Fruit fly (Drosophila melanogaster) whole organism, embryonic: Measurements from ENCODE around the gene Tailor.

ENCODE experiments used
- Aef1 ChIP-seq: fragments of 200-800 bp; sonication (Bioruptor generic); IDR thresholded peaks from 3 replicates; pipeline ENCODE4 v1.3.6; 2022; ENCODE audit warnings: missing biosample characterization, missing genetic modification characterization
- Awh ChIP-seq: fragments of 200-800 bp; sonication (Bioruptor generic); IDR thresholded peaks from 2 replicates; pipeline ENCODE4, ENCODE4 v1.3.6; 2022; ENCODE audit warnings: missing biosample characterization, missing genetic modification characterization
- B-H1 ChIP-seq: fragments of 200-800 bp; sonication (Bioruptor generic); IDR thresholded peaks from 3 replicates; pipeline ENCODE4 v1.3.6; 2022; ENCODE audit warnings: missing biosample characterization, missing genetic modification characterization
- BEAF-32 ChIP-seq: fragments of 200-800 bp; sonication (Bioruptor generic); optimal IDR thresholded peaks from 3 replicates; lab custom pipeline; 2017; ENCODE audit warnings: missing biosample characterization, missing genetic modification characterization, mild to moderate bottlenecking, moderate library complexity, missing genetic modification reagents
- Bdp1 ChIP-seq: fragments of 200-800 bp; sonication (Bioruptor generic); optimal IDR thresholded peaks from 3 replicates; lab custom pipeline; 2016; ENCODE audit warnings: missing biosample characterization, missing genetic modification characterization
- CG10147 ChIP-seq: fragments of 200-800 bp; sonication (Bioruptor generic); optimal IDR thresholded peaks from 2 replicates; lab custom pipeline; 2019; ENCODE audit warnings: missing biosample characterization, mild to moderate bottlenecking, missing genetic modification characterization, moderate library complexity
- CG10209 ChIP-seq: fragments of 200-800 bp; sonication (Bioruptor generic); optimal IDR thresholded peaks from 3 replicates; lab custom pipeline; 2017; ENCODE audit warnings: missing biosample characterization, mild to moderate bottlenecking, missing genetic modification characterization, missing genetic modification reagents
- CG1024 ChIP-seq: fragments of 200-800 bp; sonication (Bioruptor generic); IDR thresholded peaks from 2 replicates; pipeline ENCODE4 v1.3.6; 2022; ENCODE audit warnings: missing biosample characterization, missing genetic modification characterization
- CG10543 ChIP-seq: fragments of 200-800 bp; sonication (Bioruptor generic); optimal IDR thresholded peaks from 3 replicates; lab custom pipeline; 2017; ENCODE audit warnings: missing biosample characterization, mild to moderate bottlenecking, missing genetic modification characterization, moderate library complexity
- CG11456 ChIP-seq: fragments of 200-800 bp; sonication (Bioruptor generic); IDR thresholded peaks from 3 replicates; pipeline ENCODE4 v1.3.6; 2022; ENCODE audit warnings: missing biosample characterization, missing genetic modification characterization
- CG1233 ChIP-seq: fragments of 200-800 bp; sonication (Bioruptor generic); optimal IDR thresholded peaks from 4 replicates; lab custom pipeline; 2018; ENCODE audit warnings: missing biosample characterization, mild to moderate bottlenecking, missing genetic modification characterization
- CG14014 ChIP-seq: fragments of 200-800 bp; sonication (Bioruptor generic); IDR thresholded peaks from 2 replicates; pipeline ENCODE4 v1.3.6; 2022; ENCODE audit warnings: missing biosample characterization, missing genetic modification characterization
- CG1602 ChIP-seq: fragments of 200-800 bp; sonication (Bioruptor generic); optimal IDR thresholded peaks from 3 replicates; lab custom pipeline; 2016; ENCODE audit warnings: missing biosample characterization, missing genetic modification characterization
- CG17359 ChIP-seq: fragments of 200-800 bp; sonication (Bioruptor generic); optimal IDR thresholded peaks from 3 replicates; lab custom pipeline; 2018; ENCODE audit warnings: missing biosample characterization, mild to moderate bottlenecking, missing genetic modification characterization, moderate library complexity
- CG18619 ChIP-seq: fragments of 200-800 bp; sonication (Bioruptor generic); optimal IDR thresholded peaks from 3 replicates; lab custom pipeline; 2017; ENCODE audit warnings: missing biosample characterization, mild to moderate bottlenecking, missing genetic modification characterization
- CG2199 ChIP-seq: fragments of 200-800 bp; sonication (Bioruptor generic); IDR thresholded peaks from 3 replicates; pipeline ENCODE4 v1.3.6; 2022; ENCODE audit warnings: missing biosample characterization, missing genetic modification characterization
- CG2202 ChIP-seq: fragments of 200-800 bp; sonication (Bioruptor generic); optimal IDR thresholded peaks from 2 replicates; lab custom pipeline; 2018; ENCODE audit warnings: missing biosample characterization, mild to moderate bottlenecking, missing genetic modification characterization
- CG43689 ChIP-seq: fragments of 200-800 bp; sonication (Bioruptor generic); IDR thresholded peaks from 2 replicates; pipeline ENCODE4 v1.3.6; 2022; ENCODE audit warnings: missing biosample characterization, missing genetic modification characterization
- CG6654 ChIP-seq: fragments of 200-800 bp; sonication (Bioruptor generic); optimal IDR thresholded peaks from 2 replicates; lab custom pipeline; 2017; ENCODE audit warnings: missing biosample characterization, mild to moderate bottlenecking, missing genetic modification characterization
- CG7839 ChIP-seq: fragments of 200-800 bp; sonication (Bioruptor generic); optimal IDR thresholded peaks from 3 replicates; lab custom pipeline; 2018; ENCODE audit warnings: missing biosample characterization, mild to moderate bottlenecking, missing genetic modification characterization, moderate library complexity
- CG7963 ChIP-seq: fragments of 200-800 bp; sonication (Bioruptor generic); IDR thresholded peaks from 3 replicates; pipeline ENCODE4 v1.3.6; 2022; ENCODE audit warnings: missing biosample characterization, missing genetic modification characterization; ENCODE audit not compliant: partially characterized antibody
- CG7987 ChIP-seq: fragments of 200-800 bp; sonication (Bioruptor generic); optimal IDR thresholded peaks from 2 replicates; lab custom pipeline; 2018; ENCODE audit warnings: missing biosample characterization, mild to moderate bottlenecking, missing genetic modification characterization, moderate library complexity
- CG8944 ChIP-seq: fragments of 200-800 bp; sonication (Bioruptor generic); optimal IDR thresholded peaks from 3 replicates; lab custom pipeline; 2016; ENCODE audit warnings: missing biosample characterization, missing genetic modification characterization
- CTCF ChIP-seq: fragments of 200-800 bp; sonication (Bioruptor generic); optimal IDR thresholded peaks from 2 replicates; lab custom pipeline; 2017; ENCODE audit warnings: missing biosample characterization, mild to moderate bottlenecking, missing genetic modification characterization, moderate library complexity
- Doc2 ChIP-seq: fragments of 200-800 bp; sonication (Bioruptor generic); IDR thresholded peaks from 2 replicates; pipeline ENCODE4 v1.3.6; 2022; ENCODE audit warnings: missing biosample characterization, missing genetic modification characterization
- Dref ChIP-seq: fragments of 200-800 bp; sonication (Bioruptor generic); IDR thresholded peaks from 2 replicates; pipeline ENCODE4 v1.3.6; 2022; ENCODE audit warnings: missing biosample characterization, missing genetic modification characterization
- HHEX ChIP-seq: fragments of 200-800 bp; sonication (Bioruptor generic); optimal IDR thresholded peaks from 3 replicates; lab custom pipeline; 2017; ENCODE audit warnings: missing biosample characterization, mild to moderate bottlenecking, missing genetic modification characterization, missing genetic modification reagents
- Lpt ChIP-seq: fragments of >200 bp; optimal IDR thresholded peaks from 2 replicates; lab custom pipeline; 2018; ENCODE audit warnings: missing biosample characterization, missing genetic modification characterization
- NFAT ChIP-seq: fragments of 200-800 bp; sonication (Bioruptor generic); IDR thresholded peaks from 2 replicates; pipeline ENCODE4 v1.3.6; 2022; ENCODE audit warnings: missing biosample characterization, missing genetic modification characterization
- Poxn ChIP-seq: fragments of 200-800 bp; sonication (Bioruptor generic); IDR thresholded peaks from 2 replicates; pipeline ENCODE4 v1.3.6; 2022; ENCODE audit warnings: missing biosample characterization, missing genetic modification characterization
- Ravus ChIP-seq: fragments of 200-800 bp; sonication (Bioruptor generic); IDR thresholded peaks from 2 replicates; pipeline ENCODE4 v1.3.6; 2022; ENCODE audit warnings: missing biosample characterization, missing genetic modification characterization
- Sry-δ ChIP-seq: fragments of 200-800 bp; sonication (Bioruptor generic); optimal IDR thresholded peaks from 2 replicates; lab custom pipeline; 2016; ENCODE audit warnings: missing biosample characterization, missing genetic modification characterization
- Ssrp ChIP-seq: fragments of 200-800 bp; sonication (Bioruptor generic); optimal IDR thresholded peaks from 2 replicates; lab custom pipeline; 2018; ENCODE audit warnings: missing biosample characterization, mild to moderate bottlenecking, missing genetic modification characterization, moderate library complexity
- Xbp1 ChIP-seq: fragments of 200-800 bp; sonication (Bioruptor generic); optimal IDR thresholded peaks from 3 replicates; lab custom pipeline; 2016; ENCODE audit warnings: missing biosample characterization, mild to moderate bottlenecking, missing genetic modification characterization
- bcd ChIP-seq: fragments of 200-800 bp; sonication (Bioruptor generic); optimal IDR thresholded peaks from 2 replicates; lab custom pipeline; 2017; ENCODE audit warnings: missing biosample characterization, mild to moderate bottlenecking, missing genetic modification characterization
- cato ChIP-seq: fragments of 200-800 bp; sonication (Bioruptor generic); optimal IDR thresholded peaks from 2 replicates; lab custom pipeline; 2016; ENCODE audit warnings: missing biosample characterization, missing genetic modification characterization, borderline replicate concordance
- cg ChIP-seq: fragments of 200-800 bp; sonication (Bioruptor generic); optimal IDR thresholded peaks from 3 replicates; lab custom pipeline; 2019; ENCODE audit warnings: missing biosample characterization, mild to moderate bottlenecking, missing genetic modification characterization, moderate library complexity
- chif ChIP-seq, 2 experiments: fragments of 200-800 bp; sonication (Bioruptor generic); optimal IDR thresholded peaks; 3 replicates each; lab custom pipeline; 2016; ENCODE audit warnings: missing biosample characterization in 2 of 2, missing genetic modification characterization in 2 of 2
- chm ChIP-seq: fragments of 200-800 bp; sonication (Bioruptor generic); IDR thresholded peaks from 2 replicates; pipeline ENCODE4 v1.3.6; 2022; ENCODE audit warnings: missing biosample characterization, missing genetic modification characterization
- dati ChIP-seq: fragments of 200-800 bp; sonication (Bioruptor generic); IDR thresholded peaks from 2 replicates; pipeline ENCODE4 v1.3.6; 2022; ENCODE audit warnings: missing biosample characterization, missing genetic modification characterization
- fd102C ChIP-seq: fragments of 200-800 bp; sonication (Bioruptor generic); optimal IDR thresholded peaks from 2 replicates; lab custom pipeline; 2018; ENCODE audit warnings: missing biosample characterization, mild to moderate bottlenecking, missing genetic modification characterization, moderate library complexity
- lab ChIP-seq: fragments of 200-800 bp; sonication (Bioruptor generic); optimal IDR thresholded peaks from 3 replicates; lab custom pipeline; 2017; ENCODE audit warnings: missing biosample characterization, missing genetic modification characterization, mild to moderate bottlenecking, moderate library complexity, missing genetic modification reagents
- maf-S ChIP-seq: fragments of 200-800 bp; sonication (Bioruptor generic); optimal IDR thresholded peaks from 2 replicates; lab custom pipeline; 2016; ENCODE audit warnings: missing biosample characterization, missing genetic modification characterization
- otp ChIP-seq: fragments of 200-800 bp; sonication (Bioruptor generic); IDR thresholded peaks from 3 replicates; pipeline ENCODE4, ENCODE4 v1.3.6; 2022; ENCODE audit warnings: missing biosample characterization, missing genetic modification characterization
- p53 ChIP-seq: fragments of 200-800 bp; sonication (Bioruptor generic); optimal IDR thresholded peaks from 2 replicates; lab custom pipeline; 2016; ENCODE audit warnings: missing biosample characterization, missing genetic modification characterization
- sens ChIP-seq: fragments of 200-800 bp; sonication (Bioruptor generic); peaks from one replicate; lab custom pipeline; 2016; ENCODE audit warnings: missing biosample characterization, missing genetic modification characterization
- sqz ChIP-seq: fragments of 200-800 bp; sonication (Bioruptor generic); optimal IDR thresholded peaks from 3 replicates; lab custom pipeline; 2018; ENCODE audit warnings: missing biosample characterization, mild to moderate bottlenecking, missing genetic modification characterization
- sug ChIP-seq: fragments of 200-800 bp; optimal IDR thresholded peaks from 2 replicates; lab custom pipeline; 2019; ENCODE audit warnings: missing biosample characterization, mild to moderate bottlenecking, missing genetic modification characterization, moderate library complexity
- tx ChIP-seq: fragments of 200-800 bp; sonication (Bioruptor generic); optimal IDR thresholded peaks from 2 replicates; lab custom pipeline; 2016; ENCODE audit warnings: missing biosample characterization, missing genetic modification characterization
- vfl ChIP-seq: fragments of 200-800 bp; sonication (Bioruptor generic); optimal IDR thresholded peaks from 2 replicates; lab custom pipeline; 2016; ENCODE audit warnings: missing biosample characterization, missing genetic modification characterization
- vnd ChIP-seq: fragments of 200-800 bp; sonication (Bioruptor generic); IDR thresholded peaks from 3 replicates; pipeline ENCODE4 v1.3.6; 2022; ENCODE audit warnings: missing biosample characterization, missing genetic modification characterization; ENCODE audit not compliant: partially characterized antibody

Gene Tailor

dm6 chr3R:7108589-7109312, 22.9 kb upstream of the Tailor start (continued):
- TF ChIP-seq CG17359 (tag; lab: Kevin White, UChicago), result peak; percentile 98
- peak; percentile 72 for TF ChIP-seq maf-S (GFP tag; lab: Kevin White, UChicago)
- no peak for TF ChIP-seq chm
- TF ChIP-seq sug, result peak; percentile 57
- no peak for TF ChIP-seq vnd
- no peak for TF ChIP-seq CG2199 (GFP tag; lab: Robert Waterston, UW)
- TF ChIP-seq Ssrp (tag; lab: Kevin White, UChicago), result peak; percentile 98
- TF ChIP-seq Dref (GFP tag; lab: Robert Waterston, UW), result no peak
- no peak for TF ChIP-seq BEAF-32 (GFP tag; lab: Kevin White, UChicago)
- TF ChIP-seq Awh (GFP tag; lab: Robert Waterston, UW), result no peak
- peak; percentile 72 for TF ChIP-seq CG10147 (GFP tag; lab: Kevin White, UChicago)
- no peak for TF ChIP-seq Ravus
- no peak for TF ChIP-seq NFAT (GFP tag; lab: Robert Waterston, UW)
- peak; percentile 100 for TF ChIP-seq sens
- peak; percentile 91 for TF ChIP-seq bcd (GFP tag; lab: Kevin White, UChicago)
- no peak for TF ChIP-seq Lpt
- TF ChIP-seq fd102C, result peak; percentile 77
- TF ChIP-seq lab (GFP tag; lab: Kevin White, UChicago), result peak; percentile 85
- TF ChIP-seq Bdp1, result peak; percentile 70
- TF ChIP-seq CG1233 (GFP tag; lab: Kevin White, UChicago), result peak; percentile 93
- peak; percentile 95 for TF ChIP-seq cato (GFP tag; lab: Kevin White, UChicago)
- peak; percentile 97 for TF ChIP-seq CG2202 (tag; lab: Kevin White, UChicago)
- TF ChIP-seq CG43689 (GFP tag; lab: Robert Waterston, UW), result no peak
- TF ChIP-seq CG18619, result peak; percentile 87
- TF ChIP-seq Doc2 (GFP tag; lab: Robert Waterston, UW), result no peak
- TF ChIP-seq CG7987 (GFP tag; lab: Kevin White, UChicago), result no peak
- peak; percentile 95 for TF ChIP-seq cg (GFP tag; lab: Kevin White, UChicago)
- TF ChIP-seq CG11456 (GFP tag; lab: Robert Waterston, UW), result no peak
- peak; percentile 50 for TF ChIP-seq CTCF (GFP tag; lab: Kevin White, UChicago)
- no peak for TF ChIP-seq CG10543 (GFP tag; lab: Kevin White, UChicago)
- no peak for TF ChIP-seq Poxn
- TF ChIP-seq p53 (GFP tag; lab: Kevin White, UChicago), result peak; percentile 4
- no peak for TF ChIP-seq Aef1
- TF ChIP-seq vfl (GFP tag; lab: Kevin White, UChicago), result no peak
- TF ChIP-seq CG7839 (tag; lab: Kevin White, UChicago), result peak; percentile 96
- no peak for TF ChIP-seq B-H1
- TF ChIP-seq HHEX (GFP tag; lab: Kevin White, UChicago), result peak; percentile 85
- no peak for TF ChIP-seq dati (GFP tag; lab: Robert Waterston, UW)
- TF ChIP-seq CG10209 (GFP tag; lab: Kevin White, UChicago), result peak; percentile 93
- TF ChIP-seq CG1024 (GFP tag; lab: Robert Waterston, UW), result no peak
- TF ChIP-seq tx (GFP tag; lab: Kevin White, UChicago), result peak; percentile 85
- peak; percentile 95 for TF ChIP-seq Xbp1 (GFP tag; lab: Kevin White, UChicago)
- peak; percentile 90 for TF ChIP-seq CG8944 (GFP tag; lab: Kevin White, UChicago)
- peak; percentile 57 for TF ChIP-seq Sry-δ
- TF ChIP-seq CG14014, result no peak
- peak; percentile 96 for TF ChIP-seq CG1602 (GFP tag; lab: Kevin White, UChicago)
- TF ChIP-seq otp (GFP tag; lab: Robert Waterston, UW), result no peak
- peak; percentile 74 for TF ChIP-seq CG6654 (GFP tag; lab: Kevin White, UChicago)
- no peak for TF ChIP-seq CG7963 (GFP tag; lab: Robert Waterston, UW)
- peak; percentile 92 to 97 for TF ChIP-seq chif (GFP tag; optimal IDR thresholded peaks at IDR 0.05; lab: Kevin White, UChicago)
- TF ChIP-seq sqz (GFP tag; lab: Kevin White, UChicago), result peak; percentile 93
